Worm (Caenorhabditis elegans): ENCODE measurements around the gene F28C6.9.

DNA sequence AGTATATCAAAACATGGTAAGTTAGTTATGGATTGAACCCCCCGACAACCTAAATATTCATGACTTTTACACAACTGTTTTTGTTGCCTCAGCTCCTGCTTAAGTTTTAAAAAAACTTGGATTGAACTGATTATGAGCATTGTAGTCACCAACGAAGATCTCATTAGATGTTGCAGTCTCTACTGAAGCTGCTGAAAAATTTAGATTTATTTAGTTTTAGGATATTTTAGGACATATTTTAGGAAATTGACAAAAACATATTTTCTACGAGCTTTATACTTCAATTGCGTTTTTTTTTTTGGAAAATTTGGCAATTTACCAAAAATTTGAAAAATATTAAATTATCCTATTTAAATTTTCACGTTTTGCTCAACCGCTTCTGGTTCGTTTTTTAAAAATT lies 48.0 kb downstream of the F28C6.9 start, which contains the start of gene F54C9.14:
- TF ChIP-seq tra-4 (tag; optimal IDR thresholded peaks at IDR 0.05) (no peak), ama-1 (optimal IDR thresholded peaks at IDR 0.05) (no peak)

Data from whole organism, early embryonic.